Fruit fly (Drosophila melanogaster): Measurements from ENCODE around the gene CG42393.

Gene CG42393

DNA sequence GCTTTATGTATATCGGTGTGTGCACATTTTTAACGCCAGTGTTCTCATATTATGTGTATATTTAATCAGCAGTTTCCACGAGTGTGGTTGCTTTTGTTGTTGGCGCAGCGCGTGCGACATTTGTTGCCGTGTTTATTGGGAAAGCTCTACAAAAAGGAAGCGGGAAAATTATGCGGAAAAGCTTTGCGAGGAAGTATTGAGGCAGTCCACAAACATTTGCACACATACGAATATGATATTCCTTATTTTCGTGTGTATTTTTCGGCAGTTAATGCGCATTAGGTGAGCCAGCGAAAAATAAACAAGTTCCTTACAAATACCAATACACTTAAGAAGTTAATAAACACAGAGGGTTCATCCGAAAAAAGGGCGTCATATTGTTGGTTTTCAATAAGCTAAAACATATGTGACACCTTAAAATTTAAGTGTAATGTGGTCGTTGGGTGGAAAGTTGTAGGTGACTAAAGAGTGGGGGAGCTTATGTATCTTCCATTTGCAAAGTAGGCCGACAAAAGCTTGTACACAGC is 12.2 kb upstream of the CG42393 start:
- no peak for TF ChIP-seq CG4496 (GFP tag; IDR thresholded peaks at IDR 0.05)
- TF ChIP-seq gl (tag; optimal IDR thresholded peaks at IDR 0.05), result no peak
- no peak for TF ChIP-seq Ets98B (GFP tag; IDR thresholded peaks at IDR 0.05)
- TF ChIP-seq CG13204 (GFP tag; optimal IDR thresholded peaks at IDR 0.05), result no peak

DNA sequence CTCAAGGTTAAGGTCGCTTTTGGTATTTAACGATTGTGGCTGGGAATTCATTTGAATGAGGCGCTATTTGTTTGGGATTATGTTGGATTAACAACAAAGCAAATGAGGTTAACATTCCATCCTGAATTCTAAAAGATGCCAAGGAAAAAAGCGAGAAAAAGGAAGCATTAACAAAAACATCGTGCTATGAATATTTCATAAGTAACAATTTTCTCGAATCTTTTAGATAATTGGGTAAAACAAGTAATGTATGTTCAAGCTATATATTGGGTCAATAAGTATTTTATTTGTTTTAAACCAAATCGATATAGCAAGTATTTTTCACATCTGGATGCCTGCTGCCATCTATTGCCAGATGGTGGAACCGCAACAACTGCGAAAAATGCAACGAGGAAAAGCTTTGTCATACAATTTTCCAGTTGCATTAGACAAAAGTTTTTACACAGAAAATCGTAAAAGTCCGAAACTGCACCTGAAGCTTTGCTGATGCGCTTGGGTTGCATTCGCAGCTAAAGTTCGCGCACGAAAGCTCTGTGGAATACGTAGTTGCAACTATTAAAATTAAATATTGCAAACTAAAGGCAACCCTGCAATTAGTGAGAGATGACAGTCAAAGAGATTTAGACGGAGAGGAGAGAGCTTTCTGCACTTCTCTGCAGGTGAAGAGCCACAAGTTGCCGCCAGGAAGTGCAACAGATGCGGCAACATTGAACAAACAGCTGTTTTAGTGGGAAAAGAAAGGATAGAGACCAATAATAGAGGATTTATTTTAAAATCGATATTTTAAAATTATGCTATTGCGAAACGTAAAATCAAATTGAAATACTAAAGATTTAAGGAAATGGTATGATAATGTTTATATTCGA is 9.8 kb upstream of the CG42393 start:
- TF ChIP-seq CG13204 (GFP tag; optimal IDR thresholded peaks at IDR 0.05), result no peak
- TF ChIP-seq CG12605 (GFP tag; IDR thresholded peaks at IDR 0.05), result peak; percentile 96
- TF ChIP-seq rn (GFP tag; IDR thresholded peaks at IDR 0.05), result no peak
- no peak for TF ChIP-seq Pif1A (GFP tag; optimal IDR thresholded peaks at IDR 0.05)
- TF ChIP-seq CG14655 (GFP tag; optimal IDR thresholded peaks at IDR 0.05), result no peak
- TF ChIP-seq Ets98B (GFP tag; IDR thresholded peaks at IDR 0.05), result 0 out of 2 replicates have a peak, but pooled peaks have one; percentile 25
- no peak for TF ChIP-seq Snoo (tag; optimal IDR thresholded peaks at IDR 0.05)
- TF ChIP-seq CG32121 (GFP tag; IDR thresholded peaks at IDR 0.05), result no peak
- no peak for TF ChIP-seq CG34367 (tag; optimal IDR thresholded peaks at IDR 0.05)
- no peak for TF ChIP-seq Pif1B (GFP tag; optimal IDR thresholded peaks at IDR 0.05)
- TF ChIP-seq D1 (tag; optimal IDR thresholded peaks at IDR 0.05), result no peak
- TF ChIP-seq CG9948 (tag; optimal IDR thresholded peaks at IDR 0.05), result no peak
- no peak for TF ChIP-seq fd96Ca (GFP tag; IDR thresholded peaks at IDR 0.05)
- TF ChIP-seq gl (tag; optimal IDR thresholded peaks at IDR 0.05), result no peak
- TF ChIP-seq CG4496 (GFP tag; IDR thresholded peaks at IDR 0.05), result peak; percentile 49; the same call in 1 of the 3 replicates
- TF ChIP-seq CG15710 (tag; optimal IDR thresholded peaks at IDR 0.05), result no peak

DNA sequence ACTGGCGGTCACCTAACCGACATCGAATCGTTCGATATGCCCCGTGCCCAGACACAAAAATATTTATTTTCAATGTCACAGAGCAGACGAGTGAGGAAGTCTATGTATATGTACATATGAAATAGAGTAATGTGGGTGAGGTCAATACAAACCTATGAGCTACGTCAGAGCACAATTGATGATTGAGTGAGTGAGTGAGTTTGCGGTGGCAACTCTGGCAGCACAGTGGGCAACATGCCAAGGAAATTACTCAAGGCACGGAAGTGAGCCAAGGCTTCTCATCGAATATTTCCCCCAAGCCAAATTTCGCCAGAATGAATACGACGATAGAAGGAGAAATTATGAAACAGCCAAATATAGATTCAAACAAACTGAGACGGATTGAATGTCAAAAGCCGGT is 8.0 kb upstream of the CG42393 start:
- TF ChIP-seq Pif1B (GFP tag; optimal IDR thresholded peaks at IDR 0.05) (no peak), fd96Ca (GFP tag; IDR thresholded peaks at IDR 0.05) (no peak), CG4496 (GFP tag; IDR thresholded peaks at IDR 0.05) (no peak)

DNA sequence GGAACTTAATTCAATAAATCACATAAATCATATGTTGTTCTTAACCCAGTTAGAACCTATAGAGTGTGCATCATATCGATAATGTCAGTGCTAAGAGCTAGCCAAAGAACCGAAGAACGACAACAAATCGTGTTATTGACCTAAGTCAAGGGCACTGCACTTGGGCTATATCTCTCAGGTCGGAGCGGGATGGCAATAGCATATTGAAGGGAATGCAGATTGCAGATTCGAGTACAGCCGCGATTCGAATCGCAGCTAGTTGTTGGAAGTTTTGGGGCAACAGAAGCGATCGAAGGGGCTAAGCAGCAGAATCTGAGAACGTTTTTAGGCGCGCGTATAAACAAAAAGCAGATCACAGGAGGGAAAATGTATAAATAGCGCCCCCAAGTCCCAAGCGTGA is 5.5 kb upstream of the CG42393 start:
- TF ChIP-seq CG14655 (GFP tag; optimal IDR thresholded peaks at IDR 0.05), result no peak
- peak; percentile 97 for TF ChIP-seq EcR (GFP tag; optimal IDR thresholded peaks at IDR 0.05)
- no peak for TF ChIP-seq CG32121 (GFP tag; IDR thresholded peaks at IDR 0.05)
- TF ChIP-seq CG17806 (tag; optimal IDR thresholded peaks at IDR 0.05), result no peak
- TF ChIP-seq fd96Ca (GFP tag; IDR thresholded peaks at IDR 0.05), result no peak
- TF ChIP-seq CG10348 (GFP tag; IDR thresholded peaks at IDR 0.05), result no peak

DNA sequence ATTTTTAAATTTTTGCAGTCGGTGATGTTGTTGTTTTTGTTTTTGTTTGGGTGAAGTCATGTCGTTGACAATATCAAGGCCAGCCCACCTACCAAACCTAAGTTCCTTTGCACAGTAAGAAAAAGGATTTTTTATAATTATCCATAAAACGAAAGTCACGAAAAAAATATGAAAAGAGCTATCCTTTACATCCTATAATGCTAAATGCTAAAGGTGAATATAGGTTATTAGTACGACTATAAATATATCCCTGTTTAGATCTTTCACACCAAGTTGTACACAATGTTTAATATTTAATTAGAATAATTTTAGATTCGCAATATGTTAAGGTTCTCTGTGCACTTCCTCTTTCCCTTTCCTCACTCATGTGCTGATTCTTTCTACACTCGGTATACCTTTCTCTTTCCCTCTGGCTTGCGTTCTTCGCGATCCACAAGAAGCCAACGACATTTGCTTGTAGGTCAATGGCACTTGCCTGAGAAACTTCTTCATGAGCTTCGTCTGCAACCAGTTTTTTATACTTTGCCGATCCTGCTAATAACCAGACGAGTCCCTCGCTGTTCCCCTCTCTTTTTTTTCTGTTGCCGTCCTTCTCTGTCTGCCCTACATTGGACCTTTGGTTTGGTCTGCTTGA is 5.0 kb upstream of the CG42393 start:
- TF ChIP-seq CG8301 (tag; optimal IDR thresholded peaks at IDR 0.05), result peak; percentile 43
- TF ChIP-seq CG13204 (GFP tag; optimal IDR thresholded peaks at IDR 0.05), result peak; percentile 45
- TF ChIP-seq Snoo (tag; optimal IDR thresholded peaks at IDR 0.05), result peak; percentile 87
- TF ChIP-seq CG14655 (GFP tag; optimal IDR thresholded peaks at IDR 0.05), result peak; percentile 69
- peak; percentile 86 for TF ChIP-seq D1 (tag; optimal IDR thresholded peaks at IDR 0.05)
- peak; percentile 88 for TF ChIP-seq CG34367 (tag; optimal IDR thresholded peaks at IDR 0.05)
- TF ChIP-seq rn (GFP tag; IDR thresholded peaks at IDR 0.05), result no peak
- TF ChIP-seq CG15710 (tag; optimal IDR thresholded peaks at IDR 0.05), result peak; percentile 93
- TF ChIP-seq Pif1A (GFP tag; optimal IDR thresholded peaks at IDR 0.05), result peak; percentile 76
- peak; percentile 68 for TF ChIP-seq Pif1B (GFP tag; optimal IDR thresholded peaks at IDR 0.05)
- no peak for TF ChIP-seq CG10348 (GFP tag; IDR thresholded peaks at IDR 0.05)
- TF ChIP-seq gl (tag; optimal IDR thresholded peaks at IDR 0.05), result peak; percentile 67
- no peak for TF ChIP-seq CG32121 (GFP tag; IDR thresholded peaks at IDR 0.05)
- no peak for TF ChIP-seq fd96Ca (GFP tag; IDR thresholded peaks at IDR 0.05)
- TF ChIP-seq CG17806 (tag; optimal IDR thresholded peaks at IDR 0.05), result peak; percentile 93
- TF ChIP-seq CG4496 (GFP tag; IDR thresholded peaks at IDR 0.05), result no peak
- TF ChIP-seq CG8159 (tag; optimal IDR thresholded peaks at IDR 0.05), result peak; percentile 93
- peak; percentile 99 for TF ChIP-seq EcR (GFP tag; optimal IDR thresholded peaks at IDR 0.05)
- no peak for TF ChIP-seq Ets98B (GFP tag; IDR thresholded peaks at IDR 0.05)
- TF ChIP-seq CG9948 (tag; optimal IDR thresholded peaks at IDR 0.05), result peak; percentile 94
- no peak for TF ChIP-seq CG12605 (GFP tag; IDR thresholded peaks at IDR 0.05)

DNA sequence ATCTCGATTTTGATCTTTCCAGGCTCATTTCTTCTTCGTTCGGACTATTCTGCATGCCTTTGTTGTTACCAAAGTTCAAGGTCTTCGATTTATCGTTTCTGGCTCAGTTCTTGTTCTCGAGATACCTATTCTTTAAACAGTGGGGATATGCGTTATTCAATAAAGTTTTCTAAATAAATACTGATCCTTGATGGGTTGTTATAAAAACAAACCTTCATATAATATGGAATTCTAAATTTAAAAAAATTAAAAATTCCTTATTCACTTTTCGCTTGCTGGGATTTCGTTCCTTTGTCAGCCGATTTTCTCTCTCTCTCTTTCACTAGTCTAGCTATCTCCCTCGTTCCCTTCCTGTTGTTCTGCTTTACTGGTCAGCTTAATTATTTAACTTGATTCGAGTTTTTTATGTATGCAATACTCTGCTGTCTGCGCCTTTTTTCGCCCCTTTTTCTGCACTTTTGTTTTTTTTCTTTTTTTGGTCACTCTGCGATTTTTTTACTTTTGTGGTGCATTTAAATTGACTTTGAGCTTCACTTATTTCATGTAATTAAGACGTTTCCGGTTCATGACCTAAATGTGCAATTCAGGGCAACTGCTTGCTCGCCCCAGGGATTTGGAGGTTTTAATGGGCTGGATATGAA is 4.3 kb upstream of the CG42393 start:
- TF ChIP-seq CG17806 (tag; optimal IDR thresholded peaks at IDR 0.05), result peak; percentile 67
- no peak for TF ChIP-seq Ets98B (GFP tag; IDR thresholded peaks at IDR 0.05)
- no peak for TF ChIP-seq CG32121 (GFP tag; IDR thresholded peaks at IDR 0.05)
- peak; percentile 50 for TF ChIP-seq gl (tag; optimal IDR thresholded peaks at IDR 0.05)
- peak; percentile 63 for TF ChIP-seq CG15710 (tag; optimal IDR thresholded peaks at IDR 0.05)
- no peak for TF ChIP-seq Snoo (tag; optimal IDR thresholded peaks at IDR 0.05)
- TF ChIP-seq CG12605 (GFP tag; IDR thresholded peaks at IDR 0.05), result no peak; the same call in 1 of the 2 replicates
- no peak for TF ChIP-seq CG14655 (GFP tag; optimal IDR thresholded peaks at IDR 0.05)
- no peak for TF ChIP-seq CG4496 (GFP tag; IDR thresholded peaks at IDR 0.05)
- TF ChIP-seq CG9948 (tag; optimal IDR thresholded peaks at IDR 0.05), result peak; percentile 50
- TF ChIP-seq CG34367 (tag; optimal IDR thresholded peaks at IDR 0.05), result peak; percentile 37
- peak; percentile 34 for TF ChIP-seq D1 (tag; optimal IDR thresholded peaks at IDR 0.05)
- TF ChIP-seq rn (GFP tag; IDR thresholded peaks at IDR 0.05), result no peak
- TF ChIP-seq CG8301 (tag; optimal IDR thresholded peaks at IDR 0.05), result no peak
- TF ChIP-seq EcR (GFP tag; optimal IDR thresholded peaks at IDR 0.05), result peak; percentile 74
- peak; percentile 28 for TF ChIP-seq CG13204 (GFP tag; optimal IDR thresholded peaks at IDR 0.05)
- peak; percentile 68 for TF ChIP-seq CG8159 (tag; optimal IDR thresholded peaks at IDR 0.05)

Data from whole organism, pupa.